Fruit fly (Drosophila melanogaster) whole organism, larva: ENCODE data around the gene JhI-21.

Source experiments
- noc ChIP-seq: fragments of 200-800 bp; sonication (Bioruptor generic); optimal IDR thresholded peaks from 3 replicates; lab custom pipeline; 2019; ENCODE audit warnings: missing biosample characterization, mild to moderate bottlenecking, missing genetic modification characterization, moderate library complexity

Gene JhI-21

dm6 chr2L:12078123-12078658 is 22.3 kb upstream of the JhI-21 start:
- TF ChIP-seq noc (tag; lab: Kevin White, UChicago) = no peak

dm6 chr2L:12075850-12076249 is 20.0 kb upstream of the JhI-21 start, which contains the start of gene CG14947:
TSS of gene CG14947 (plus strand) at chr2L:12076100.
- no peak for TF ChIP-seq noc (tag; lab: Kevin White, UChicago)

dm6 chr2L:12066617-12067251 is 10.9 kb upstream of the JhI-21 start, which contains the start of gene firl:
TSS of gene firl (minus strand) at chr2L:12066775.
- TF ChIP-seq noc (tag; lab: Kevin White, UChicago) = no peak

dm6 chr2L:12065683-12066386 is 10.0 kb upstream of the JhI-21 start:
- TF ChIP-seq noc (tag; lab: Kevin White, UChicago) = no peak

- TF ChIP-seq noc (tag; lab: Kevin White, UChicago) = no peak
Measured at dm6 chr2L:12063035-12063434, 7.2 kb upstream of the JhI-21 start, which contains the start of gene Rab3-GAP. TSS of gene Rab3-GAP (minus strand) at chr2L:12063184.

dm6 chr2L:12053365-12053764 is 2.5 kb downstream of the JhI-21 start:
- TF ChIP-seq noc (tag; lab: Kevin White, UChicago) = no peak

- TF ChIP-seq noc (tag; lab: Kevin White, UChicago) = no peak
Measured at dm6 chr2L:12049133-12049532, 6.7 kb downstream of the JhI-21 start, which contains the start of gene PLCXD. TSS of gene PLCXD (plus strand) at chr2L:12049418.

- TF ChIP-seq noc (tag; lab: Kevin White, UChicago) = no peak
Measured at dm6 chr2L:12048723-12049122, 7.1 kb downstream of the JhI-21 start, which contains the start of gene Plzf. TSS of gene Plzf (minus strand) at chr2L:12048918.

- peak; percentile 50 for TF ChIP-seq noc (tag; lab: Kevin White, UChicago)
Measured at dm6 chr2L:12046856-12047230, 9.0 kb downstream of the JhI-21 start.

- TF ChIP-seq noc (tag; lab: Kevin White, UChicago) = peak; percentile 87
Measured at dm6 chr2L:12045941-12046855, 9.6 kb downstream of the JhI-21 start, which contains the start of gene CG6770. TSS of gene CG6770 (minus strand) at chr2L:12046118.

- no peak for TF ChIP-seq noc (tag; lab: Kevin White, UChicago)
Measured at dm6 chr2L:12045578-12045940, 10.3 kb downstream of the JhI-21 start.

dm6 chr2L:12044613-12045350 is 11.1 kb downstream of the JhI-21 start, which contains the start of gene CG6785:
TSS of gene CG6785 (minus strand) at chr2L:12045200.
- peak; percentile 84 for TF ChIP-seq noc (tag; lab: Kevin White, UChicago)

dm6 chr2L:12040510-12040909 is 15.3 kb downstream of the JhI-21 start, which contains the start of gene CG6766:
TSS of gene CG6766 (minus strand) at chr2L:12040689.
- TF ChIP-seq noc (tag; lab: Kevin White, UChicago) = no peak

- no peak for TF ChIP-seq noc (tag; lab: Kevin White, UChicago)
Measured at dm6 chr2L:12038177-12038581, 17.7 kb downstream of the JhI-21 start, which contains the start of gene Tom70. TSS of gene Tom70 (minus strand) at chr2L:12038511.
